Worm (Caenorhabditis elegans): Measurements from ENCODE around the gene F02E11.4.

F02E11.4 gene

DNA sequence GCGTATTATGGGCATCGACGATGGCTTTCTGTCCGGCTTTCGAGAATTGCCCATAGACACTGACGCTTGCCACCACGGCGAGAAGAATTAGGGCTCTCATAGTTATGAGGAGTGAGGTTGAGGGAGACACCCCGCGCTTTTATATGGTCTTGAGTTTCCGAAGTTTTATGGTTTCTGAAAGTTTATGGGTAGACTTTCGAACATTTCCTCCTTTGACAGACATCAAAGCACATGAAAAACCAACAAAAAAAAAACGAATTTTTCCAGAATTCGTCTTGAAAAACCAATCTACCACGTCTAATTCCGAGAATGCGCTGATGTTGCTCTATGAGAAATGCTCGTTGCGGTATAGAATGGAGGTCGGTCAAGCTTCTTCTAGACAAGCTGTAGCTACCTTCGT is 7.0 kb upstream of the F02E11.4 start, which contains the start of gene scl-15:
Gene scl-15 (minus strand): TSS at position 101 of the 400 bp plus-strand sequence.
- TF ChIP-seq sea-1 (GFP tag; conservative IDR thresholded peaks at IDR 0.05): no peak

- no peak for TF ChIP-seq ceh-13 (GFP tag; optimal IDR thresholded peaks at IDR 0.05)
- no peak for TF ChIP-seq F13C5.2 (tag; optimal IDR thresholded peaks at IDR 0.05)
- TF ChIP-seq tra-4 (tag; optimal IDR thresholded peaks at IDR 0.05): no peak
- no peak for TF ChIP-seq tbx-37 (GFP tag; conservative IDR thresholded peaks at IDR 0.05)
- TF ChIP-seq aly-1 (tag; optimal IDR thresholded peaks at IDR 0.05): no peak
- no peak for TF ChIP-seq hnd-1 (tag; optimal IDR thresholded peaks at IDR 0.05)
- TF ChIP-seq B0310.2 (tag; optimal IDR thresholded peaks at IDR 0.05): no peak
- TF ChIP-seq tbx-11 (GFP tag; IDR thresholded peaks at IDR 0.05): no peak
- no peak for TF ChIP-seq flt-1 (GFP tag; IDR thresholded peaks at IDR 0.05)
- TF ChIP-seq hmbx-1 (tag; optimal IDR thresholded peaks at IDR 0.05): no peak
- TF ChIP-seq ceh-36 (tag; optimal IDR thresholded peaks at IDR 0.05): no peak
- TF ChIP-seq hmg-4 (GFP tag; optimal IDR thresholded peaks at IDR 0.05): no peak
- no peak for TF ChIP-seq sea-1 (GFP tag; conservative IDR thresholded peaks at IDR 0.05)
- TF ChIP-seq scrt-1 (GFP tag; IDR thresholded peaks at IDR 0.05): no peak
- TF ChIP-seq ama-1 (optimal IDR thresholded peaks at IDR 0.05): no peak
- TF ChIP-seq pes-1 (GFP tag; IDR thresholded peaks at IDR 0.05): no peak
Observed at ce11 chrII:3282353-3282752, 4.8 kb upstream of the F02E11.4 start, which contains the start of gene nep-13. Gene nep-13 (plus strand): TSS chrII:3282653.

DNA sequence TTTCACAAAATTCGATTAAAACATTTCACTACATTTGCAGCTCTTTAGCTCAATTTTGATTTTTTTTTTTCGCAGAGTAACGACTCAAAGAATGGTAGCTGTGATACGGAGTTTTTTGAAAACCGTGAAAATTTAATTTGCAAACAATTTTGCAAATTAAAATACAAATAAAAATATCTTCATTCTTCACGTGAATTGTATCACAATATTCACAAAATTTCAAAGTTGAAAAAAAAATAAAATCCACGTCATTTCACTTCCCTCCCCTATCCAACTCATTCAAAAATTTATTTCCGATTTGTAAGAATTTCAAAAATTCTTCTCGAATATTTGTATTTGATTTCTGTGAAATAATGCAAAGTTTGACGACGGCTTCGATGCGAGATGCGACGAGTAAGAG is 1.0 kb upstream of the F02E11.4 start, which contains the start of gene wht-4:
Gene wht-4 (plus strand): TSS at position 301 of the 400 bp plus-strand sequence.
- TF ChIP-seq hnd-1 (tag; optimal IDR thresholded peaks at IDR 0.05) (no peak), F13C5.2 (tag; optimal IDR thresholded peaks at IDR 0.05) (no peak), pes-1 (GFP tag; IDR thresholded peaks at IDR 0.05) (no peak), ets-7 (tag; optimal IDR thresholded peaks at IDR 0.05) (no peak), tbx-11 (GFP tag; IDR thresholded peaks at IDR 0.05) (no peak), ceh-36 (tag; optimal IDR thresholded peaks at IDR 0.05) (no peak), tra-4 (tag; optimal IDR thresholded peaks at IDR 0.05) (no peak), scrt-1 (GFP tag; IDR thresholded peaks at IDR 0.05) (no peak)

DNA sequence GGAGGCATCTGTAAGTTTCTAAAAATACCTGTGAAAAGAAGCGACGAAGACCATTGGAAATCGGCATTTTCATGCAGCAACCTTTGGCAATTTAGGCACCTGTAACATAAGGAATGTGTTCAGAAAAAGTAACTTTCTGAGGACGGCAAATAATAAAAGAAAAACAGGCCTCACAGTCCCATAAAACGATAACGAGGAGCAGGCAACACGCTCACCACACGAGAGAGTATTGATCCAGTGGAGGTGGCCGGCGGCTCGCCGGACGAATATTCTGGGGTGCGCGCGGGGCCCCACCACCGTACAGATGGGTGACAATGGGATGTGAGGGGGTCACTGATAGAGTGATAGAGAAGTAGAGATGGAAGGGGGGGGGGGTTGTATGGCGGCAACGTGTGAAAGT is 2.7 kb downstream of the F02E11.4 start, which contains the start of gene F02E11.3:
Gene F02E11.3 (minus strand): TSS at position 101 of the 400 bp plus-strand sequence.
- TF ChIP-seq hnd-1 (tag; optimal IDR thresholded peaks at IDR 0.05) (no peak), ceh-36 (tag; optimal IDR thresholded peaks at IDR 0.05) (no peak), tbx-37 (GFP tag; conservative IDR thresholded peaks at IDR 0.05) (no peak)

ce11 chrII:3270598-3270997 is 7.0 kb downstream of the F02E11.4 start:
- TF ChIP-seq tbx-11 (GFP tag; IDR thresholded peaks at IDR 0.05) (no peak), F13C5.2 (tag; optimal IDR thresholded peaks at IDR 0.05) (no peak), tbx-37 (GFP tag; conservative IDR thresholded peaks at IDR 0.05) (no peak), hnd-1 (tag; optimal IDR thresholded peaks at IDR 0.05) (no peak), ceh-13 (GFP tag; optimal IDR thresholded peaks at IDR 0.05) (no peak), scrt-1 (GFP tag; IDR thresholded peaks at IDR 0.05) (no peak), ama-1 (optimal IDR thresholded peaks at IDR 0.05) (no peak), B0310.2 (tag; optimal IDR thresholded peaks at IDR 0.05) (no peak), ets-7 (tag; optimal IDR thresholded peaks at IDR 0.05) (no peak), flt-1 (GFP tag; IDR thresholded peaks at IDR 0.05) (no peak), hmbx-1 (tag; optimal IDR thresholded peaks at IDR 0.05) (no peak), sea-1 (GFP tag; conservative IDR thresholded peaks at IDR 0.05) (no peak), ceh-36 (tag; optimal IDR thresholded peaks at IDR 0.05) (no peak), tra-4 (tag; optimal IDR thresholded peaks at IDR 0.05) (no peak), hmg-4 (GFP tag; optimal IDR thresholded peaks at IDR 0.05) (no peak), aly-1 (tag; optimal IDR thresholded peaks at IDR 0.05) (no peak), pes-1 (GFP tag; IDR thresholded peaks at IDR 0.05) (no peak)

ce11 chrII:3267815-3268214 is 9.8 kb downstream of the F02E11.4 start:
- no peak for TF ChIP-seq aly-1 (tag; optimal IDR thresholded peaks at IDR 0.05)
- no peak for TF ChIP-seq tra-4 (tag; optimal IDR thresholded peaks at IDR 0.05)
- no peak for TF ChIP-seq sea-1 (GFP tag; conservative IDR thresholded peaks at IDR 0.05)
- TF ChIP-seq tbx-11 (GFP tag; IDR thresholded peaks at IDR 0.05): peak; percentile 58
- peak; percentile 49 for TF ChIP-seq ceh-13 (GFP tag; optimal IDR thresholded peaks at IDR 0.05)
- no peak for TF ChIP-seq hmg-4 (GFP tag; optimal IDR thresholded peaks at IDR 0.05)
- TF ChIP-seq tbx-37 (GFP tag; conservative IDR thresholded peaks at IDR 0.05): no peak
- no peak for TF ChIP-seq ama-1 (optimal IDR thresholded peaks at IDR 0.05)
- TF ChIP-seq hmbx-1 (tag; optimal IDR thresholded peaks at IDR 0.05): no peak
- peak; percentile 1 for TF ChIP-seq hnd-1 (tag; optimal IDR thresholded peaks at IDR 0.05)
- no peak for TF ChIP-seq ceh-36 (tag; optimal IDR thresholded peaks at IDR 0.05)
- TF ChIP-seq flt-1 (GFP tag; IDR thresholded peaks at IDR 0.05): peak; percentile 60; the same call in 1 of the 2 replicates
- TF ChIP-seq F13C5.2 (tag; optimal IDR thresholded peaks at IDR 0.05): no peak
- no peak for TF ChIP-seq ets-7 (tag; optimal IDR thresholded peaks at IDR 0.05)
- TF ChIP-seq pes-1 (GFP tag; IDR thresholded peaks at IDR 0.05): peak; percentile 82
- TF ChIP-seq scrt-1 (GFP tag; IDR thresholded peaks at IDR 0.05): 0 out of 2 replicates have a peak, but pooled peaks have one; percentile 19
- no peak for TF ChIP-seq B0310.2 (tag; optimal IDR thresholded peaks at IDR 0.05)

- TF ChIP-seq F13C5.2 (tag; optimal IDR thresholded peaks at IDR 0.05) (no peak), ets-7 (tag; optimal IDR thresholded peaks at IDR 0.05) (no peak), hnd-1 (tag; optimal IDR thresholded peaks at IDR 0.05) (no peak), hmbx-1 (tag; optimal IDR thresholded peaks at IDR 0.05) (no peak), sea-1 (GFP tag; conservative IDR thresholded peaks at IDR 0.05) (no peak), flt-1 (GFP tag; IDR thresholded peaks at IDR 0.05) (no peak), tbx-37 (GFP tag; conservative IDR thresholded peaks at IDR 0.05) (no peak)
Observed at ce11 chrII:3267365-3267764, 10.2 kb downstream of the F02E11.4 start, which contains the start of gene F02E11.7. Gene F02E11.7 (plus strand): TSS chrII:3267665.

DNA sequence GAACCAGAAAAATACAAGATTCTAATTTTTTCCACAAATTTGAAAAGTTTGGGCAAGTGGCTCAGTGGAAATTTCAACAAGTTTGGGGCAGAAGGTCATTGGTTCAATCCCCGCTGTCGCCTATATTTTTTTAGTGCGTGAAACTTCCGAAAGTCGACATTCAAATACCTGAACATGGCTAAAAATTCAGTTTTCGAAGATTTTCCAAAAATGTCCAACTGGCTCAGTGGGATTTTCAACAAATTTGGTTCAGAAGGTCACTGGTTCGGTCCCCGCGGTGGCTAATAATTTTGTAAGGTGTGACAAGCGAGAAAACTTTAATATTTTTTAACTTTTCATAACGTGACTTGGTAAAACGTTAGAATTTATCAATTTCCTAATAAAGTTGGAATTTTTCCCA is 12.9 kb downstream of the F02E11.4 start:
- no peak for TF ChIP-seq B0310.2 (tag; optimal IDR thresholded peaks at IDR 0.05)
- no peak for TF ChIP-seq hmg-4 (GFP tag; optimal IDR thresholded peaks at IDR 0.05)
- TF ChIP-seq tbx-11 (GFP tag; IDR thresholded peaks at IDR 0.05): no peak
- TF ChIP-seq flt-1 (GFP tag; IDR thresholded peaks at IDR 0.05): no peak
- TF ChIP-seq scrt-1 (GFP tag; IDR thresholded peaks at IDR 0.05): no peak
- TF ChIP-seq tra-4 (tag; optimal IDR thresholded peaks at IDR 0.05): no peak
